Fruit fly (Drosophila melanogaster) whole organism, adult: ENCODE measurements around the gene CG43051.

Experiments
- CG14711 ChIP-seq: fragments of 200-800 bp; sonication (Bioruptor generic); optimal IDR thresholded peaks from 2 replicates; lab custom pipeline; 2018; ENCODE audit warnings: missing biosample characterization, mild to moderate bottlenecking, missing genetic modification characterization, moderate library complexity
- CG5204 ChIP-seq: fragments of 200-800 bp; sonication (Bioruptor generic); optimal IDR thresholded peaks from 2 replicates; lab custom pipeline; 2016; ENCODE audit warnings: missing biosample characterization, missing genetic modification characterization
- Hr96 ChIP-seq: fragments of 200-800 bp; sonication (Bioruptor generic); optimal IDR thresholded peaks from 2 replicates; lab custom pipeline; 2016; ENCODE audit warnings: missing biosample characterization, missing genetic modification characterization
- kay ChIP-seq: fragments of 200-800 bp; sonication (Bioruptor generic); peaks from one replicate; lab custom pipeline; 2016; ENCODE audit warnings: missing biosample characterization, missing genetic modification characterization, borderline replicate concordance
- ovo ChIP-seq: fragments of 200-800 bp; sonication (Bioruptor generic); optimal IDR thresholded peaks from 2 replicates; lab custom pipeline; 2016; ENCODE audit warnings: missing biosample characterization, missing genetic modification characterization
- tj ChIP-seq: fragments of 200-800 bp; sonication (Bioruptor generic); optimal IDR thresholded peaks from 3 replicates; lab custom pipeline; 2017; ENCODE audit warnings: missing biosample characterization, mild to moderate bottlenecking, missing genetic modification characterization, moderate library complexity

DNA sequence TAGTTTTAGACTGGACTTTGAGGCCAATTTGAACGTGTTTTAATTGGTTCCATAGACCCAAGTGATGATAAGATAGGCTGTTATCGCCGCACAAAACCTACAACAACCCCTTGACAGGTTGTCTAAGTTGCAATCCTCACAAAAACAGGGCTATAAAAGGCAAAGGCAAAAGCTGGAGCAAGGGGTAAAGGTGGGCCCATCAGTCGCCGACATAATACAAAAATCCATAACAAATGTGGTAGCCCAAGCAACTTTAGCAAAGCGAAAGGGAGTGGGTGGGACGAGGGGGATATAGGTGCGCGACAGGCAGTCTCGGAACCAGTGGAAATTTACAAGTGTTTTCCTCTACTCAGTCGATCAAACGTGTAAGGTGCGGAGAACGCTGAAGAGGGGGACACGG, 43.7 kb upstream of the CG43051 start:
- TF ChIP-seq kay (no peak), tj (GFP tag; lab: Kevin White, UChicago) (peak; percentile 43), Hr96 (GFP tag; lab: Kevin White, UChicago) (no peak), CG5204 (no peak), CG14711 (tag; lab: Kevin White, UChicago) (no peak), ovo (GFP tag; lab: Kevin White, UChicago) (no peak)
